Worm (Caenorhabditis elegans) whole organism, late embryonic: ENCODE measurements around the gene skr-7.

Source experiments
- C38D4.7 ChIP-seq: fragments of 200-800 bp; sonication (Bioruptor generic); optimal IDR thresholded peaks from 2 replicates; lab custom pipeline; 2018; ENCODE audit warnings: mild to moderate bottlenecking, missing genetic modification characterization, moderate library complexity, missing compliant biosample characterization
- K02D7.2 ChIP-seq: sonication (generic microtip); optimal IDR thresholded peaks from 2 replicates; lab custom pipeline; 2017; ENCODE audit warnings: mild to moderate bottlenecking, missing genetic modification characterization, missing compliant biosample characterization
- ama-1 ChIP-seq: fragments of 150-350 bp; optimal IDR thresholded peaks from 2 replicates; lab custom pipeline; 2014
- ceh-9 ChIP-seq: sonication (generic microtip); optimal IDR thresholded peaks from 2 replicates; lab custom pipeline; 2016; ENCODE audit warnings: mild to moderate bottlenecking, missing genetic modification characterization, inconsistent platforms, missing compliant biosample characterization
- ets-4 ChIP-seq: sonication (generic microtip); optimal IDR thresholded peaks from 2 replicates; lab custom pipeline; 2016; ENCODE audit warnings: missing genetic modification characterization, missing compliant biosample characterization
- eyg-1 ChIP-seq: sonication (generic microtip); optimal IDR thresholded peaks from 2 replicates; lab custom pipeline; 2016; ENCODE audit warnings: missing genotype, missing genetic modification characterization, missing compliant biosample characterization
- nfya-1 ChIP-seq: sonication (generic microtip); optimal IDR thresholded peaks from 2 replicates; lab custom pipeline; 2017; ENCODE audit warnings: missing genetic modification characterization, mild to moderate bottlenecking, missing compliant biosample characterization, antibody characterized with exemption, moderate library complexity
- pha-4 ChIP-seq: fragments of 150-350 bp; optimal IDR thresholded peaks from 2 replicates; lab custom pipeline; 2018; ENCODE audit warnings: missing biosample characterization, missing genetic modification reagents, missing genetic modification characterization
- pros-1 ChIP-seq: fragments of 150-350 bp; optimal IDR thresholded peaks from 2 replicates; lab custom pipeline; 2014; ENCODE audit warnings: missing biosample characterization, missing genetic modification reagents, missing genetic modification characterization
- ref-2 ChIP-seq: sonication (generic microtip); optimal IDR thresholded peaks from 2 replicates; lab custom pipeline; 2016; ENCODE audit warnings: missing genetic modification characterization, missing compliant biosample characterization
- rnt-1 ChIP-seq: sonication (generic microtip); optimal IDR thresholded peaks from 2 replicates; lab custom pipeline; 2016; ENCODE audit warnings: missing genetic modification characterization, missing compliant biosample characterization
- ztf-16 ChIP-seq: sonication (generic microtip); optimal IDR thresholded peaks from 2 replicates; lab custom pipeline; 2017; ENCODE audit warnings: missing genetic modification characterization, missing compliant biosample characterization

- no peak for TF ChIP-seq ets-4 (tag; lab: Kevin White, UChicago)
- TF ChIP-seq ref-2 (tag; lab: Kevin White, UChicago): no peak
- no peak for TF ChIP-seq ceh-9 (tag; lab: Kevin White, UChicago)
- no peak for TF ChIP-seq C38D4.7 (GFP tag; lab: Kevin White, UChicago)
- no peak for TF ChIP-seq pha-4
- no peak for TF ChIP-seq ztf-16
- TF ChIP-seq ama-1: no peak
- TF ChIP-seq nfya-1 (tag; lab: Kevin White, UChicago): no peak
- TF ChIP-seq eyg-1 (tag; lab: Kevin White, UChicago): no peak
- TF ChIP-seq pros-1 (tag; lab: Kevin White, UChicago): no peak
- TF ChIP-seq K02D7.2 (tag; lab: Kevin White, UChicago): no peak
- TF ChIP-seq rnt-1 (tag; lab: Kevin White, UChicago): no peak
These were observed at the start of gene skr-7 for ce11 chrV:4422127-4422526.
